Worm (Caenorhabditis elegans): Measurements from ENCODE around the gene C54E4.1.

ce11 chrIV:2193558-2193957, 18.2 kb downstream of the C54E4.1 start:
- TF ChIP-seq C17E4.6 (GFP tag; IDR thresholded peaks at IDR 0.05): no peak
- TF ChIP-seq atf-7 (tag; optimal IDR thresholded peaks at IDR 0.05): no peak
- no peak for TF ChIP-seq Y53F4B.3 (GFP tag; IDR thresholded peaks at IDR 0.05)
- TF ChIP-seq nhr-90 (tag; optimal IDR thresholded peaks at IDR 0.05): no peak
- no peak for TF ChIP-seq ama-1 (optimal IDR thresholded peaks at IDR 0.05)
- TF ChIP-seq ama-1 (GFP tag; optimal IDR thresholded peaks at IDR 0.05): no peak
- TF ChIP-seq F55B11.4 (tag; optimal IDR thresholded peaks at IDR 0.05; ENCODE audit: borderline replicate concordance, insufficient read depth): no peak
